Fruit fly (Drosophila melanogaster) whole organism: Measurements from ENCODE around the gene CG5854.

Experiments
- CG8478 ChIP-seq: fragments of >200 bp; optimal IDR thresholded peaks from 2 replicates; lab custom pipeline; 2018; ENCODE audit warnings: inconsistent platforms
- Dll ChIP-seq: fragments of >200 bp; optimal IDR thresholded peaks from 2 replicates; lab custom pipeline; 2017
- pan ChIP-seq: fragments of >200 bp; optimal IDR thresholded peaks from 2 replicates; lab custom pipeline; 2017
- psq ChIP-seq: fragments of >200 bp; optimal IDR thresholded peaks from 2 replicates; lab custom pipeline; 2017

dm6 chr3R:23902557-23902956 is 31.2 kb upstream of the CG5854 start:
- TF ChIP-seq psq (lab: Kevin White, UChicago) (no peak), CG8478 (no peak), Dll (lab: Kevin White, UChicago) (no peak), pan (lab: Kevin White, UChicago) (no peak)
